Fruit fly (Drosophila melanogaster): ENCODE results near the gene CG7551.

dm6 chr3L:11422338-11422802 lies 35.9 kb upstream of the CG7551 start:
- TF ChIP-seq h (optimal IDR thresholded peaks at IDR 0.05) = no peak
- no peak for TF ChIP-seq Myc (optimal IDR thresholded peaks at IDR 0.05)
- no peak for TF ChIP-seq psq (optimal IDR thresholded peaks at IDR 0.05)
- TF ChIP-seq Sin3A (optimal IDR thresholded peaks at IDR 0.05) = no peak
- no peak for TF ChIP-seq insv (optimal IDR thresholded peaks at IDR 0.05)
- TF ChIP-seq ttk (optimal IDR thresholded peaks at IDR 0.05) = no peak

Data from Kc167 (cell line).